Worm (Caenorhabditis elegans): ENCODE results near the gene rad-54.L2.
A peak's percentile ranks its signal among the peaks of the same experiment; 100 is the strongest.

- TF ChIP-seq nhr-11 (tag; optimal IDR thresholded peaks at IDR 0.05) = no peak
- no peak for TF ChIP-seq ceh-6 (GFP tag; optimal IDR thresholded peaks at IDR 0.05)
- no peak for TF ChIP-seq ama-1 (optimal IDR thresholded peaks at IDR 0.05)
- TF ChIP-seq ceh-19 (GFP tag; optimal IDR thresholded peaks at IDR 0.05) = no peak
- TF ChIP-seq sox-4 (tag; optimal IDR thresholded peaks at IDR 0.05) = no peak
- TF ChIP-seq elt-2 (tag; optimal IDR thresholded peaks at IDR 0.05) = no peak
- no peak for TF ChIP-seq pag-3 (tag; optimal IDR thresholded peaks at IDR 0.05; ENCODE audit: borderline replicate concordance)
- no peak for TF ChIP-seq che-1 (tag; optimal IDR thresholded peaks at IDR 0.05)
- TF ChIP-seq hlh-13 (GFP tag; optimal IDR thresholded peaks at IDR 0.05) = no peak
- no peak for TF ChIP-seq tbx-2 (tag; optimal IDR thresholded peaks at IDR 0.05)
- no peak for TF ChIP-seq pat-9 (tag; optimal IDR thresholded peaks at IDR 0.05)
- peak; percentile 55 for TF ChIP-seq hlh-30 (tag; optimal IDR thresholded peaks at IDR 0.05; ENCODE audit: insufficient read depth)
- TF ChIP-seq lin-11 (tag; optimal IDR thresholded peaks at IDR 0.05) = no peak
Observed at ce11 chrIV:8893746-8894145, at the start of gene rad-54.L2.

All from whole organism, late embryonic.